Worm (Caenorhabditis elegans) whole organism, L2 larva: ENCODE results near the gene fbxa-210.

ENCODE experiments used
- ZK546.5 ChIP-seq: sonication (generic microtip); optimal IDR thresholded peaks from 2 replicates; lab custom pipeline; 2017; ENCODE audit warnings: missing biosample characterization, missing genetic modification characterization
- blmp-1 ChIP-seq: sonication (generic microtip); optimal IDR thresholded peaks from 2 replicates; lab custom pipeline; 2017; ENCODE audit warnings: missing genetic modification characterization, mild to moderate bottlenecking, missing compliant biosample characterization, antibody characterized with exemption, moderate library complexity; ENCODE audit not compliant: insufficient read depth
- crh-2 ChIP-seq: sonication (generic microtip); optimal IDR thresholded peaks from 2 replicates; lab custom pipeline; 2017; ENCODE audit warnings: missing biosample characterization, missing genetic modification characterization
- egl-27 ChIP-seq: sonication (generic microtip); optimal IDR thresholded peaks from 3 replicates; lab custom pipeline; 2017; ENCODE audit warnings: missing biosample characterization, missing genetic modification reagents, missing genetic modification characterization
- elt-3 ChIP-seq: sonication (generic microtip); optimal IDR thresholded peaks from 2 replicates; lab custom pipeline; 2017; ENCODE audit warnings: missing biosample characterization, missing genetic modification characterization
- nhr-12 ChIP-seq: fragments of 150-350 bp; optimal IDR thresholded peaks from 2 replicates; lab custom pipeline; 2014; ENCODE audit warnings: missing biosample characterization, missing genetic modification characterization
- nhr-23 ChIP-seq: fragments of 150-350 bp; optimal IDR thresholded peaks from 2 replicates; lab custom pipeline; 2014; ENCODE audit warnings: missing biosample characterization, missing genetic modification reagents, missing genetic modification characterization
- nhr-77 ChIP-seq: fragments of 150-350 bp; optimal IDR thresholded peaks from 2 replicates; lab custom pipeline; 2014; ENCODE audit warnings: missing biosample characterization, missing genetic modification characterization
- zag-1 ChIP-seq: fragments of 150-350 bp; optimal IDR thresholded peaks from 2 replicates; lab custom pipeline; 2014; ENCODE audit warnings: missing biosample characterization, missing genetic modification characterization
- ztf-11 ChIP-seq: sonication (generic microtip); optimal IDR thresholded peaks from 2 replicates; lab custom pipeline; 2017; ENCODE audit warnings: missing biosample characterization, missing genetic modification characterization

DNA sequence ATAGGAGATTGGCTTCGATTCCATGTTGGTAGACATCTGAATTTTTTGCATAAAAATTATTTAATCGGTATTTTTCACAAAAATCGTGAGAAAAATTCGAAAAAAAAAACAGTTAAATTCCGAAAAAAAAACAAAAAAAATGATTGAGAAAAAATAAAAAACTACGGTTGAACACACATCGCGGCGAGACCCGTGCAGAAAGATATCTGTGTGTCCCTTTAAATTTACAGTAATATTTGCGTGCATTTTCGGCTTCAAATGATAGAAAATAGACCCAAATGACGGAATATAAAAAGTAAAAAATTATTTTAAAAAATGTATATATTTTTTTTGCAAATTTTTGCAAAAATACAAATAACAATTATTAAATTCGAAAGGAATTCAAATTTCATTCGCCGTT lies 12.5 kb downstream of the fbxa-210 start:
- TF ChIP-seq nhr-77 (tag; lab: Kevin White, UChicago) (no peak), egl-27 (tag; lab: Kevin White, UChicago) (no peak), ZK546.5 (tag; lab: Kevin White, UChicago) (no peak), zag-1 (no peak), nhr-12 (tag; lab: Kevin White, UChicago) (no peak), blmp-1 (no peak), elt-3 (tag; lab: Kevin White, UChicago) (no peak), crh-2 (tag; lab: Kevin White, UChicago) (no peak), ztf-11 (tag; lab: Kevin White, UChicago) (no peak), nhr-23 (tag; lab: Kevin White, UChicago) (no peak)
